Worm (Caenorhabditis elegans) whole organism, early embryonic: ENCODE data around the gene ZK822.9.

Experiments
- F13C5.2 ChIP-seq: sonication (generic microtip); optimal IDR thresholded peaks from 2 replicates; lab custom pipeline; 2017; ENCODE audit warnings: mild to moderate bottlenecking, missing genetic modification characterization, inconsistent platforms, missing compliant biosample characterization
- ama-1 ChIP-seq: fragments of 150-350 bp; optimal IDR thresholded peaks from 2 replicates; lab custom pipeline; 2014
- hmbx-1 ChIP-seq: sonication (generic microtip); optimal IDR thresholded peaks from 2 replicates; lab custom pipeline; 2016; ENCODE audit warnings: mild to moderate bottlenecking, missing genetic modification characterization, missing compliant biosample characterization

ce11 chrIV:11942313-11942712, 26.6 kb downstream of the ZK822.9 start, which contains the start of gene ZK829.1:
- TF ChIP-seq ama-1: no peak
- TF ChIP-seq hmbx-1: no peak
- no peak for TF ChIP-seq F13C5.2
